Fruit fly (Drosophila melanogaster) whole organism, adult: ENCODE data around the gene beta-PheRS.
A peak's percentile ranks its signal among the peaks of the same experiment; 100 is the strongest.

ENCODE experiments used
- CG11617 ChIP-seq: fragments of 200-800 bp; sonication (Bioruptor generic); optimal IDR thresholded peaks from 2 replicates; lab custom pipeline; 2017; ENCODE audit warnings: mild to moderate bottlenecking, missing biosample characterization, missing genetic modification reagents, missing genetic modification characterization
- CG12768 ChIP-seq: fragments of 200-800 bp; sonication (Bioruptor generic); optimal IDR thresholded peaks from 2 replicates; lab custom pipeline; 2017; ENCODE audit warnings: missing biosample characterization, missing genetic modification characterization, mild to moderate bottlenecking, moderate library complexity, missing genetic modification reagents
- CG14711 ChIP-seq: fragments of 200-800 bp; sonication (Bioruptor generic); optimal IDR thresholded peaks from 2 replicates; lab custom pipeline; 2018; ENCODE audit warnings: missing biosample characterization, mild to moderate bottlenecking, missing genetic modification characterization, moderate library complexity
- CG1620 ChIP-seq: fragments of 200-800 bp; sonication (Bioruptor generic); optimal IDR thresholded peaks from 2 replicates; lab custom pipeline; 2016; ENCODE audit warnings: missing biosample characterization, missing genetic modification characterization
- CG33017 ChIP-seq: fragments of 200-800 bp; sonication (Bioruptor generic); optimal IDR thresholded peaks from 2 replicates; lab custom pipeline; 2018; ENCODE audit warnings: missing biosample characterization, mild to moderate bottlenecking, missing genetic modification characterization, moderate library complexity
- CG5204 ChIP-seq: fragments of 200-800 bp; sonication (Bioruptor generic); optimal IDR thresholded peaks from 2 replicates; lab custom pipeline; 2016; ENCODE audit warnings: missing biosample characterization, missing genetic modification characterization
- CG7045 ChIP-seq: fragments of 200-800 bp; sonication (Bioruptor generic); optimal IDR thresholded peaks from 2 replicates; lab custom pipeline; 2017; ENCODE audit warnings: missing biosample characterization, mild to moderate bottlenecking, missing genetic modification characterization
- CG7101 ChIP-seq: fragments of 200-800 bp; sonication (Bioruptor generic); optimal IDR thresholded peaks from 2 replicates; lab custom pipeline; 2018; ENCODE audit warnings: missing biosample characterization, mild to moderate bottlenecking, missing genetic modification characterization, moderate library complexity
- Clk ChIP-seq: fragments of 200-800 bp; sonication (Bioruptor generic); optimal IDR thresholded peaks from 2 replicates; lab custom pipeline; 2017; ENCODE audit warnings: missing biosample characterization, missing genetic modification characterization
- Crg-1 ChIP-seq: fragments of 200-800 bp; sonication (Bioruptor generic); optimal IDR thresholded peaks from 2 replicates; lab custom pipeline; 2016; ENCODE audit warnings: missing biosample characterization, missing genetic modification characterization
- Hr96 ChIP-seq: fragments of 200-800 bp; sonication (Bioruptor generic); optimal IDR thresholded peaks from 2 replicates; lab custom pipeline; 2016; ENCODE audit warnings: missing biosample characterization, missing genetic modification characterization
- Mnt ChIP-seq: fragments of 200-800 bp; sonication (Bioruptor generic); optimal IDR thresholded peaks from 2 replicates; lab custom pipeline; 2016; ENCODE audit warnings: missing biosample characterization, mild to moderate bottlenecking, missing genetic modification characterization
- bab1 ChIP-seq: fragments of 200-800 bp; sonication (Bioruptor generic); optimal IDR thresholded peaks from 3 replicates; lab custom pipeline; 2019; ENCODE audit warnings: missing biosample characterization, mild to moderate bottlenecking, missing genetic modification characterization, moderate library complexity
- cic ChIP-seq: fragments of 200-800 bp; sonication (Bioruptor generic); optimal IDR thresholded peaks from 2 replicates; lab custom pipeline; 2017; ENCODE audit warnings: missing biosample characterization, mild to moderate bottlenecking, missing genetic modification characterization, moderate library complexity
- cnc ChIP-seq, 2 experiments: fragments of >200 bp; optimal IDR thresholded peaks; 2 replicates each; lab custom pipeline; 2017
- kay ChIP-seq: fragments of 200-800 bp; sonication (Bioruptor generic); peaks from one replicate; lab custom pipeline; 2016; ENCODE audit warnings: missing biosample characterization, missing genetic modification characterization, borderline replicate concordance
- ovo ChIP-seq: fragments of 200-800 bp; sonication (Bioruptor generic); optimal IDR thresholded peaks from 2 replicates; lab custom pipeline; 2016; ENCODE audit warnings: missing biosample characterization, missing genetic modification characterization
- pad ChIP-seq: fragments of 200-800 bp; sonication (Bioruptor generic); optimal IDR thresholded peaks from 3 replicates; lab custom pipeline; 2017; ENCODE audit warnings: missing biosample characterization, missing genetic modification characterization, mild to moderate bottlenecking, moderate library complexity, missing genetic modification reagents
- tj ChIP-seq: fragments of 200-800 bp; sonication (Bioruptor generic); optimal IDR thresholded peaks from 3 replicates; lab custom pipeline; 2017; ENCODE audit warnings: missing biosample characterization, mild to moderate bottlenecking, missing genetic modification characterization, moderate library complexity
- toe ChIP-seq: fragments of 200-800 bp; sonication (Bioruptor generic); optimal IDR thresholded peaks from 2 replicates; lab custom pipeline; 2016; ENCODE audit warnings: missing biosample characterization, missing genetic modification characterization

beta-PheRS gene

DNA sequence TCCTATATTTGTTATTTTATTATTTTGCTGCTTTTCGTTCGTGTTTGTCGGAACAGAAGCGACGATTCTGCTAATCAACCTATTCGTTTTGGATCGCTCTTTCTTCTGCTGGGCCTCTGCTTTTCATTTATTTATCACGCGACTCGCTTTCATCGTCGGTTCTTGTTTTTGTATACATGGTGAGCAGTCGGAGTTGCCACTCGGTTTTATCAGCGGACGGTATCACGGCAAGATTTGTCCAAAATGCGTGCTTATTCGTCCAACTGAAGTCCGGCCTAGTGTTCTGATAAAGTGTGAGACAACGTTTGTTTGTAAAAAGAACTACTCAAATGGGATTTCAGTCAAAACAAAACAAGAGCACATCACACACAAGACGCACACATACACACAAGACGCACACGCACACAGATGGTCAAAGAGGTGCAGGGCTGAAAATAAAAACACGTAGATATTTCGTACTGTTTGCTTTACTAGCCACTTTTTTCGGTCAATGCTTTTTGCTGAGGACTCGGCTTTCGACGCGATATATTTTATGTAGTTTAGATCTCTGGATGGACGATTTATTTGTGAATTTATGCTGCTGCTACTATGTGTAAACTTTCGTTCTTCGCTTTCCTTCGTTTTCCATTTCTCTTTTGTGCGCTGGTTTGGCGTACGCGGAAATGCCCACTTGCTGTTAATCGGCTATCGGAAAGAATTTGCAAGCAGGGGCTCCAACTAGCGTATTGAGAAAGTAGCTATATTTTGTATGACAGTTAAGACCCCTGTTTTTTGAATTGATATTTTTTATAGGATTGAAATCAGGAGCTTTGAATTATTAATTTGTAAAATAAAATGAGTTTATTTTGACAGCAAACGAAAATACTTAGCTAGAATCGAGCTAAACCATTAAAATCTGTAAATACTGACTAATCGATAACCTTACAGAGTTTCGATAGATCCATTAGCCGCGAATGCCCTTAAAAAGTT is 30.9 kb downstream of the beta-PheRS start, which contains the start of gene twin:
Gene twin (minus strand): TSS at position 632 of the 969 bp plus-strand sequence.
- no peak for TF ChIP-seq CG5204
- TF ChIP-seq kay = peak; percentile 93
- peak; percentile 32 for TF ChIP-seq pad
- peak; percentile 23 for TF ChIP-seq tj (GFP tag; lab: Kevin White, UChicago)
- TF ChIP-seq ovo (GFP tag; lab: Kevin White, UChicago) = peak; percentile 14
- TF ChIP-seq CG1620 (GFP tag; lab: Kevin White, UChicago) = peak; percentile 73
- TF ChIP-seq Hr96 (GFP tag; lab: Kevin White, UChicago) = no peak
- peak; percentile 44 for TF ChIP-seq bab1 (GFP tag; lab: Kevin White, UChicago)
- TF ChIP-seq CG7045 (GFP tag; lab: Kevin White, UChicago) = no peak
- TF ChIP-seq toe (GFP tag; lab: Kevin White, UChicago) = peak; percentile 72
- TF ChIP-seq Crg-1 (GFP tag; lab: Kevin White, UChicago) = peak; percentile 51
- TF ChIP-seq cnc (optimal IDR thresholded peaks at IDR 0.05; lab: Kevin White, UChicago) = no peak
- peak; percentile 30 for TF ChIP-seq CG33017 (tag; lab: Kevin White, UChicago)
- TF ChIP-seq Mnt = peak; percentile 45
- no peak for TF ChIP-seq Clk (GFP tag; lab: Kevin White, UChicago)
- peak; percentile 3 for TF ChIP-seq CG12768 (GFP tag; lab: Kevin White, UChicago)
- TF ChIP-seq cic (GFP tag; lab: Kevin White, UChicago) = no peak
- peak; percentile 51 for TF ChIP-seq CG14711
- peak; percentile 41 for TF ChIP-seq CG11617 (GFP tag; lab: Kevin White, UChicago)
- peak; percentile 50 for TF ChIP-seq CG7101 (tag; lab: Kevin White, UChicago)

dm6 chr3R:24220845-24221244 is 31.6 kb downstream of the beta-PheRS start, which contains the start of gene cav:
cav (plus strand) TSS chr3R:24221103.
- TF ChIP-seq ovo (GFP tag; lab: Kevin White, UChicago) (peak; percentile 41), kay (no peak)

DNA sequence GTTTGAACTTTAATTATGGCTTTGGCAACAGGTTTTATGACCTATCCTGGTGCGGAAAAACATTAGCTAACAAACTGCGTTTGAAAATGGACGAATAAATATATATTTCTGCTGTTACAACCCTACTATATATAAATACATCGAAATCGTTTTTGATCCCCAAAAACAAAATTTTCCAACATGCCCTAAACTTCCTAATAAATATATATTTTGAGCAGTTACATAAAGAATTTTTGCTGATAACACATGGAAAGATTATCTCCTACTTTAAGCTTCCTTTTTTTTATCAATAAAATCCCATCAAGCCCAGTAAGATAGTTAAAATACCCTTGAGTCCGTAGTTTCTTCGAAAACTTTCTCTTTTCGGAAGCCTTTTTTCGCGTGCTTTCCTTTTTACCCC is 33.4 kb downstream of the beta-PheRS start:
- TF ChIP-seq Clk (GFP tag; lab: Kevin White, UChicago) = no peak
- TF ChIP-seq Crg-1 (GFP tag; lab: Kevin White, UChicago) = no peak
- no peak for TF ChIP-seq toe (GFP tag; lab: Kevin White, UChicago)
- TF ChIP-seq CG12768 (GFP tag; lab: Kevin White, UChicago) = no peak
- no peak for TF ChIP-seq bab1 (GFP tag; lab: Kevin White, UChicago)
- TF ChIP-seq cic (GFP tag; lab: Kevin White, UChicago) = no peak
- no peak for TF ChIP-seq CG7045 (GFP tag; lab: Kevin White, UChicago)
- no peak for TF ChIP-seq CG7101 (tag; lab: Kevin White, UChicago)
- TF ChIP-seq ovo (GFP tag; lab: Kevin White, UChicago) = no peak
- TF ChIP-seq CG1620 (GFP tag; lab: Kevin White, UChicago) = no peak
- TF ChIP-seq pad = no peak
- no peak for TF ChIP-seq tj (GFP tag; lab: Kevin White, UChicago)
- no peak for TF ChIP-seq CG33017 (tag; lab: Kevin White, UChicago)
- no peak for TF ChIP-seq Hr96 (GFP tag; lab: Kevin White, UChicago)
- TF ChIP-seq CG11617 (GFP tag; lab: Kevin White, UChicago) = no peak
- TF ChIP-seq kay = no peak
- no peak for TF ChIP-seq cnc (optimal IDR thresholded peaks at IDR 0.05; lab: Kevin White, UChicago)

dm6 chr3R:24218565-24218964 is 33.9 kb downstream of the beta-PheRS start, which contains the start of gene CG17786:
CG17786 (minus strand) TSS chr3R:24218718.
- TF ChIP-seq bab1 (GFP tag; lab: Kevin White, UChicago) (peak; percentile 11), CG11617 (GFP tag; lab: Kevin White, UChicago) (no peak)

DNA sequence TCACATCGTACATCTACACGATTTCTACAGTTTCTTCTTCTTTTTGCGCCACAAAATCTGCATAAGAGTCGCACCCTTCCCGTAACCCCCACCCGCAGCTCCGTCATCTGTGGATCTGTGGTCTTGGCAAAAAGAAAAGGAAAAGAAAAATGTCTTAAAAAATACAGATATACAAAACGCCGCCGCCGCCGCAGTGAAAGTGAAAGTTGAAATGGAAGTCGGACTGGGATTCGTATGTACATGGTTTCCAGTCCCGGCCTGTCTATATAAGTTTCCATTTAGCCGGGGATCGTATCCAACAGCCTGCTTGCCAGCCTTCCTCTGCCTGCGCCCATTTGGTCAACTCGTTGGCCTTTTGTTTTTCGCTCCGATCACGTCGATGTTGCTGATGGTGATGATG is 36.5 kb downstream of the beta-PheRS start:
- no peak for TF ChIP-seq cic (GFP tag; lab: Kevin White, UChicago)
- TF ChIP-seq Hr96 (GFP tag; lab: Kevin White, UChicago) = no peak
- no peak for TF ChIP-seq CG33017 (tag; lab: Kevin White, UChicago)
- no peak for TF ChIP-seq CG11617 (GFP tag; lab: Kevin White, UChicago)
- TF ChIP-seq CG1620 (GFP tag; lab: Kevin White, UChicago) = no peak
- TF ChIP-seq Clk (GFP tag; lab: Kevin White, UChicago) = no peak
- TF ChIP-seq CG5204 = no peak
- no peak for TF ChIP-seq tj (GFP tag; lab: Kevin White, UChicago)
- TF ChIP-seq pad = no peak
- TF ChIP-seq CG12768 (GFP tag; lab: Kevin White, UChicago) = no peak
- TF ChIP-seq toe (GFP tag; lab: Kevin White, UChicago) = no peak
- TF ChIP-seq ovo (GFP tag; lab: Kevin White, UChicago) = no peak
- no peak for TF ChIP-seq Crg-1 (GFP tag; lab: Kevin White, UChicago)

- TF ChIP-seq cnc (optimal IDR thresholded peaks at IDR 0.05; lab: Kevin White, UChicago) = no peak
- TF ChIP-seq CG7101 (tag; lab: Kevin White, UChicago) = no peak
- TF ChIP-seq Crg-1 (GFP tag; lab: Kevin White, UChicago) = no peak
- TF ChIP-seq CG5204 = no peak
- no peak for TF ChIP-seq Mnt
- no peak for TF ChIP-seq pad
- TF ChIP-seq CG14711 = no peak
- TF ChIP-seq ovo (GFP tag; lab: Kevin White, UChicago) = no peak
- no peak for TF ChIP-seq Clk (GFP tag; lab: Kevin White, UChicago)
- TF ChIP-seq toe (GFP tag; lab: Kevin White, UChicago) = no peak
Observed at dm6 chr3R:24213644-24214043, 38.8 kb downstream of the beta-PheRS start.
